Worm (Caenorhabditis elegans): ENCODE measurements around the gene R13A1.1.

Gene R13A1.1

DNA sequence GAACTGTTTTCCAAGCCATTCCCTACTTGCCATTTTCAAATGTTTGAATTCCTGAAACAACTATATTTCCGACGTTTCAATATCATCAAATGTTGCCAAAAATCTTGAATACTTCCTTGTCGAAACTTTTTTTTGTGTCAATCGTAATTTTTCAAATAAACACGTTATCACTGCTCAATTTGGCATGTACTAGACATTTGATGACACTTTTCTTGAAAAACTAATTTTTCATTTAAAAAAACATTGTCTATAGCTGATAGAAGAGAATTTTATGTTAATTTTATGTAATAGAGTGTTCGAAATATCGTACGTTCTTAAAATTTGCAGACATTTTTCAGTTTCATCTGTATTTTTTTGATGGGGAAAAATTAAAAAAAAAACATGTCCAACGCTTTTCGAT is 37.0 kb upstream of the R13A1.1 start:
- TF ChIP-seq ets-7 (tag; optimal IDR thresholded peaks at IDR 0.05) (no peak), flt-1 (GFP tag; IDR thresholded peaks at IDR 0.05) (no peak), aly-1 (tag; optimal IDR thresholded peaks at IDR 0.05) (no peak), ceh-36 (tag; optimal IDR thresholded peaks at IDR 0.05) (no peak), ceh-13 (GFP tag; optimal IDR thresholded peaks at IDR 0.05) (no peak), hmbx-1 (tag; optimal IDR thresholded peaks at IDR 0.05) (no peak), ama-1 (optimal IDR thresholded peaks at IDR 0.05) (no peak), B0310.2 (tag; optimal IDR thresholded peaks at IDR 0.05) (no peak), scrt-1 (GFP tag; IDR thresholded peaks at IDR 0.05) (no peak), pes-1 (GFP tag; IDR thresholded peaks at IDR 0.05) (no peak), tra-4 (tag; optimal IDR thresholded peaks at IDR 0.05) (no peak), F13C5.2 (tag; optimal IDR thresholded peaks at IDR 0.05) (no peak), tbx-37 (GFP tag; conservative IDR thresholded peaks at IDR 0.05) (no peak), sea-1 (GFP tag; conservative IDR thresholded peaks at IDR 0.05) (no peak), hmg-4 (GFP tag; optimal IDR thresholded peaks at IDR 0.05) (no peak), hnd-1 (tag; optimal IDR thresholded peaks at IDR 0.05) (no peak), tbx-11 (GFP tag; IDR thresholded peaks at IDR 0.05) (no peak)

DNA sequence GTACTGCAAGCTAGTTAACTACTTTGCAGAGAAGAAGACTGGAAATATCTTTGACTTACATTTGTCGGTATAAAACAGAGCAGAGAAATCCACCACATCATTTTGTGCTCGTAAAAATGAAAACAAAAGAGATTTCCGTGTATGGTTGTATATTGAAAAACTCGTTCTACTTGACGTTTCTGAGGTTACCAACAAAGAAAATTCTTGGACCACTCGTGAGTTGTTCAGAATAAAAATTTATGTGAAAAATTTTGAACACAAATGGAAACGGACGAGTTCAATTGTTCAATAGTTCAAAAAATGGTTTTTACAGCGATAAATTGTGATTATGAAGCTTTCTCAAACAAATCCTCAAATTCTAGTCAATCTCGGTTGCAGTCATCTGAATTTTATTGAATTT is 35.2 kb upstream of the R13A1.1 start, which contains the start of gene clec-179:
Gene clec-179, minus strand, starts transcription at position 101 of the 400 bp plus-strand sequence.
- no peak for TF ChIP-seq hmg-4 (GFP tag; optimal IDR thresholded peaks at IDR 0.05)
- no peak for TF ChIP-seq flt-1 (GFP tag; IDR thresholded peaks at IDR 0.05)
- TF ChIP-seq scrt-1 (GFP tag; IDR thresholded peaks at IDR 0.05) = no peak
- TF ChIP-seq tbx-11 (GFP tag; IDR thresholded peaks at IDR 0.05) = no peak
- TF ChIP-seq aly-1 (tag; optimal IDR thresholded peaks at IDR 0.05) = no peak
- no peak for TF ChIP-seq B0310.2 (tag; optimal IDR thresholded peaks at IDR 0.05)

DNA sequence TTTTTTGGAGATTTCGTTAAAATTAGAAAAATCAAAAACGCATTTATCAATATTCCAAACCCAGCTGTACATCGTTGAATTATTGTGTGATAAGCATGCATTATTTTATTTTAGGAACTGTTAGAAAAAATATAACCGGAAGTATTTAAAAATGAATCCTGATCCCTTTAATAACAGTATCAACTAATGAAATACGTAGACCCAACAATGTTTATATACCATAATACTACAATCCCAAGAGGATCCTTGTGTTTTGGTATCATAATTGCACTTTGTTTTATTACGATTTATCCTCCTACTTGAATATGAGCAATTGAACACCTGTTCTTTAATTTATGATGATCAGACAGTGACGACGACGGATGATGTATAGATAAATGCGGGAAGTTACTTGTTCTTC is 33.1 kb upstream of the R13A1.1 start, which contains the start of gene str-249:
Gene str-249, minus strand, starts transcription at position 101 of the 400 bp plus-strand sequence.
- no peak for TF ChIP-seq ama-1 (optimal IDR thresholded peaks at IDR 0.05)
- no peak for TF ChIP-seq flt-1 (GFP tag; IDR thresholded peaks at IDR 0.05)
- TF ChIP-seq aly-1 (tag; optimal IDR thresholded peaks at IDR 0.05) = no peak
- no peak for TF ChIP-seq tra-4 (tag; optimal IDR thresholded peaks at IDR 0.05)
- TF ChIP-seq ceh-36 (tag; optimal IDR thresholded peaks at IDR 0.05) = no peak
- TF ChIP-seq hmg-4 (GFP tag; optimal IDR thresholded peaks at IDR 0.05) = no peak
- TF ChIP-seq F13C5.2 (tag; optimal IDR thresholded peaks at IDR 0.05) = no peak
- TF ChIP-seq hmbx-1 (tag; optimal IDR thresholded peaks at IDR 0.05) = no peak
- TF ChIP-seq tbx-37 (GFP tag; conservative IDR thresholded peaks at IDR 0.05) = no peak
- no peak for TF ChIP-seq ceh-13 (GFP tag; optimal IDR thresholded peaks at IDR 0.05)
- TF ChIP-seq ets-7 (tag; optimal IDR thresholded peaks at IDR 0.05) = no peak
- TF ChIP-seq scrt-1 (GFP tag; IDR thresholded peaks at IDR 0.05) = no peak
- no peak for TF ChIP-seq sea-1 (GFP tag; conservative IDR thresholded peaks at IDR 0.05)
- no peak for TF ChIP-seq tbx-11 (GFP tag; IDR thresholded peaks at IDR 0.05)
- TF ChIP-seq hnd-1 (tag; optimal IDR thresholded peaks at IDR 0.05) = no peak
- TF ChIP-seq B0310.2 (tag; optimal IDR thresholded peaks at IDR 0.05) = no peak

DNA sequence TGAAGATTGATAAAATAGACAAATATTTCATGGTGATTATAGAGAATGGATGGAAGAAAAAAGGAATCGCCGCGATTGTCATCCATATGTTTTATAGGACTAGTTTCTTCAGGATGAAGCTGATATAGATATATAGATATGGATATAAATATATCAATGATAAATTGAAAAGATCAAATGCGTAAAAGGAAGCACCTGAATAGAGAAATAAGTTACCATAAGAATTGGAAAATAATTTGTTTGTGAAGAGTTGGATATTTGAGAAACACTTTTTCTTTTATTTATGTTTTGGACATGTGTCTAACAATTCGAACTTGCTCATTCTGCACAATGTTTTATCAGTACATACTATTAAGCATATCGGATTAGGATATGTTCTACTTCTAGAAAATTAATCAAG is 31.8 kb upstream of the R13A1.1 start, which contains the start of gene C42D4.13:
Gene C42D4.13, minus strand, starts transcription at position 101 of the 400 bp plus-strand sequence.
- TF ChIP-seq ets-7 (tag; optimal IDR thresholded peaks at IDR 0.05) (no peak), ama-1 (optimal IDR thresholded peaks at IDR 0.05) (no peak)

DNA sequence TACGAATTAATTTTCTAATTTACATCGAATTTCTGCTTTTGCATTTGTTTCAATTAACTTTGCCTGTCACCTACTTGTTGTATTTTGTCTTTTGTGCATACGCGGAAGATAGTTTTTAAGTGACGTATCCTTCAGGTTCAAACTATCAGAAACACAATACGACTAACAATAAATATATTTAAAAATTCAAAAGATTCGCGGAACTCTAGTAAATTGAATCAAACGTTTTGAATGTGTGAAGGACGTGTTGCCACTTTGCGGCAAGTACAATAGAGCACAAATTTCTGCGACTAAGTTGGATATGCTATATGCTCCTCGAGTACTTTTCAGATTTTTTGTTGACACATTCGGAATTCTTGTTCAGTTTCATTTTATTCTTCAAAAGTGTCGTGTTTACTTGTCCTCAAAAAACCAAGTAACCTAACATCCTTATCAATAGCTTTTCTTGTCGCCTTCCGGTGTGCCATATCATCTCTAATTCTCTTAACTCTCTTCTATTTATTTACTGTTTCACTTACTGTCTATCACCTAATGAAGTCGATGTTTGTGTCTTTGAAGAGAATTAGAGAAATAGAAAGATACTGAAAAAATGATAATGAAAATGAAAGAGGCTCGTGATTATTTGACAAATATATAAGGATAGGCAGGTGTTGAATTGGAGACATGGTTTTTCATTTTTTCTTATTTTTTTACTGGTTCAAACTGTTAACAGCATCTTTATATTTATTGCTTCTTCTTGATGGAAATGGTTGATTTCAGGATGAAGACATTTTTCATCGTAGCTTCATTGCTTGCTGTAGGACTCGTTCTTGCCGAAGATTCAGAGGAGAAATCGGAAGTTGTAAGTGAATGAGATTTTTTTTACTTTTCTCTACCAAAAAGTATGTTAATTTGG is 31.1 kb upstream of the R13A1.1 start, which contains the start of gene srlf-7:
Gene srlf-7, plus strand, starts transcription at position 760 of the 895 bp plus-strand sequence.
- TF ChIP-seq ama-1 (optimal IDR thresholded peaks at IDR 0.05) (no peak), tbx-37 (GFP tag; conservative IDR thresholded peaks at IDR 0.05) (no peak), ceh-13 (GFP tag; optimal IDR thresholded peaks at IDR 0.05) (no peak), scrt-1 (GFP tag; IDR thresholded peaks at IDR 0.05) (no peak), pes-1 (GFP tag; IDR thresholded peaks at IDR 0.05) (no peak), ets-7 (tag; optimal IDR thresholded peaks at IDR 0.05) (no peak), tbx-11 (GFP tag; IDR thresholded peaks at IDR 0.05) (no peak), aly-1 (tag; optimal IDR thresholded peaks at IDR 0.05) (no peak), hmbx-1 (tag; optimal IDR thresholded peaks at IDR 0.05) (no peak), flt-1 (GFP tag; IDR thresholded peaks at IDR 0.05) (no peak), F13C5.2 (tag; optimal IDR thresholded peaks at IDR 0.05) (no peak), hmg-4 (GFP tag; optimal IDR thresholded peaks at IDR 0.05) (no peak), tra-4 (tag; optimal IDR thresholded peaks at IDR 0.05) (no peak), B0310.2 (tag; optimal IDR thresholded peaks at IDR 0.05) (no peak), hnd-1 (tag; optimal IDR thresholded peaks at IDR 0.05) (no peak), sea-1 (GFP tag; conservative IDR thresholded peaks at IDR 0.05) (no peak), ceh-36 (tag; optimal IDR thresholded peaks at IDR 0.05) (no peak)

DNA sequence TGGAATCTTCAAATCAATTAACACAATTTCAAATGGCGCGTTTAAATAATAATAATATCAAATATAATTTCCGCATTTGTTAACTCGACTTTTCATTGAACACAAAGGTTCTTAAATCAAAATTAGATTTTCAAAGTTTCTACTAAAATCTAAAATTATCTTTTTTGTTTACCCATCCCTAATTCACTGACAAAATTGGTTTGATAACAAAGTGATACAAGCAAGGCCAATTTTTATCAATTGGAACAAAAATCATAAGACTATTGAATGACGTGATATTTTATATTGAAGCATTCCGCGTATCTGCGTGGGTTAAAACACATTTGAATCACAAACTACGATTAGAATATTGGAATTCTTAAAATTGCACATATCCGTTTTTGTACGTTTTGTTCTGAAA is 29.4 kb upstream of the R13A1.1 start:
- no peak for TF ChIP-seq sea-1 (GFP tag; conservative IDR thresholded peaks at IDR 0.05)
- TF ChIP-seq hmg-4 (GFP tag; optimal IDR thresholded peaks at IDR 0.05) = no peak
- no peak for TF ChIP-seq ama-1 (optimal IDR thresholded peaks at IDR 0.05)
- no peak for TF ChIP-seq flt-1 (GFP tag; IDR thresholded peaks at IDR 0.05)
- no peak for TF ChIP-seq F13C5.2 (tag; optimal IDR thresholded peaks at IDR 0.05)
- TF ChIP-seq pes-1 (GFP tag; IDR thresholded peaks at IDR 0.05) = no peak
- TF ChIP-seq hmbx-1 (tag; optimal IDR thresholded peaks at IDR 0.05) = no peak
- no peak for TF ChIP-seq ceh-13 (GFP tag; optimal IDR thresholded peaks at IDR 0.05)
- no peak for TF ChIP-seq tbx-11 (GFP tag; IDR thresholded peaks at IDR 0.05)
- TF ChIP-seq tbx-37 (GFP tag; conservative IDR thresholded peaks at IDR 0.05) = no peak
- no peak for TF ChIP-seq scrt-1 (GFP tag; IDR thresholded peaks at IDR 0.05)
- TF ChIP-seq B0310.2 (tag; optimal IDR thresholded peaks at IDR 0.05) = no peak
- no peak for TF ChIP-seq ceh-36 (tag; optimal IDR thresholded peaks at IDR 0.05)
- no peak for TF ChIP-seq hnd-1 (tag; optimal IDR thresholded peaks at IDR 0.05)
- no peak for TF ChIP-seq ets-7 (tag; optimal IDR thresholded peaks at IDR 0.05)
- TF ChIP-seq aly-1 (tag; optimal IDR thresholded peaks at IDR 0.05) = no peak
- no peak for TF ChIP-seq tra-4 (tag; optimal IDR thresholded peaks at IDR 0.05)

DNA sequence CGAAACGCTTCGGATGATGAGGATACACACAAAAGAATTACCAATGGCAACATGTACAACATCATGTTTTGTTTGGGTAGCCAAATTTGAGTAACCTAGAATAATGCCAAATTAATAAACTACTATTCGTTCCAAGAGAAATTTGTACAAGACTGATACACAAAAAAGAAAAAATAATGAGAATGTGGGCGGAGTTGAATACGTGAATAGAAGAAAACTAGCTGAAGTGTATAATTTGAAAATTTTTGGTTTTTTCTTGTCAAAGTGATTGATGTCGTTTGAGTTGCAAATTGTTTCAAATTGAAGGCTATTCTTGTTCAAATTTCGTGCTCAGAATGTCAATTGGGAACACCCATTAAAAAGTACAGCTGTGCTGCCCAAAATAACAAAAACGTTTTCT is 28.1 kb upstream of the R13A1.1 start, which contains the start of gene R13A1.5:
Gene R13A1.5, minus strand, starts transcription at position 101 of the 400 bp plus-strand sequence.
- TF ChIP-seq hmbx-1 (tag; optimal IDR thresholded peaks at IDR 0.05) (no peak), ets-7 (tag; optimal IDR thresholded peaks at IDR 0.05) (no peak), scrt-1 (GFP tag; IDR thresholded peaks at IDR 0.05) (no peak), tra-4 (tag; optimal IDR thresholded peaks at IDR 0.05) (no peak), B0310.2 (tag; optimal IDR thresholded peaks at IDR 0.05) (no peak), tbx-11 (GFP tag; IDR thresholded peaks at IDR 0.05) (no peak), ceh-13 (GFP tag; optimal IDR thresholded peaks at IDR 0.05) (no peak), ama-1 (optimal IDR thresholded peaks at IDR 0.05) (no peak), F13C5.2 (tag; optimal IDR thresholded peaks at IDR 0.05) (no peak)
